Fruit fly (Drosophila melanogaster) whole organism, wandering third instar larva: Measurements from ENCODE around the gene Tti1.

Experiments
- GATAd ChIP-seq: sonication (Bioruptor generic); optimal IDR thresholded peaks from 2 replicates; lab custom pipeline; 2016; ENCODE audit warnings: missing biosample characterization, missing genetic modification characterization
- Myc ChIP-seq: fragments of >200 bp; optimal IDR thresholded peaks from 2 replicates; lab custom pipeline; 2017
- OdsH ChIP-seq: fragments of 200-800 bp; sonication (Bioruptor generic); optimal IDR thresholded peaks from 2 replicates; lab custom pipeline; 2016; ENCODE audit warnings: missing biosample characterization, mild to moderate bottlenecking, missing genetic modification characterization
- brk ChIP-seq: fragments of 200-800 bp; sonication (Bioruptor generic); optimal IDR thresholded peaks from 2 replicates; lab custom pipeline; 2016; ENCODE audit warnings: missing biosample characterization, mild to moderate bottlenecking, missing genetic modification characterization

dm6 chr3R:9747272-9747874 is 7.1 kb downstream of the Tti1 start, which contains the start of gene CG12948:
- TF ChIP-seq OdsH (GFP tag; lab: Kevin White, UChicago) (peak; percentile 55), GATAd (GFP tag; lab: Kevin White, UChicago) (no peak), brk (GFP tag; lab: Kevin White, UChicago) (no peak), Myc (lab: Kevin White, UChicago) (peak; percentile 50)
